Worm (Caenorhabditis elegans): ENCODE data around the gene ZK666.14.

DNA sequence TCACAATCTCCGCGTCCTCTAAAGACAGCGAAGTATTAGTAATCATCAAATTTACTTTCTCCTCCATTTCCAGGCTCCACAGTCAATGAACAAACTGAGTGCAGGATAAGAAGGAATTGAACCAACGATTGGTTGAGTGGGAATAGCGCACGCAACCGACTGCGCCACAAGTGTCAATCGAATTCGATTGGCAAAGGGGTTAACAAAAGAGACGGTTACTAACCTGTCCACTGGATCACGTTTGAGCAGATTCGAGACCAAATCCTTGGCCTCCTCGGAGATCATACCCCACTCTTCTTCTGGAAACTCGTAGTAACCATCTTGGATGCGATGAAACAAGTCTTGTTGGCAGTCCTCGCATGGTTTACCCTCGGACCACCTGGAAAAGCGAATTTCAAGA is 50.6 kb downstream of the ZK666.14 start:
- no peak for TF ChIP-seq snpc-4 (tag; optimal IDR thresholded peaks at IDR 0.05)
- TF ChIP-seq nhr-12 (tag; optimal IDR thresholded peaks at IDR 0.05) = no peak
- no peak for TF ChIP-seq lin-13 (tag; optimal IDR thresholded peaks at IDR 0.05)
- TF ChIP-seq pha-4 (tag; optimal IDR thresholded peaks at IDR 0.05) = no peak
- no peak for TF ChIP-seq elt-1 (tag; optimal IDR thresholded peaks at IDR 0.05; ENCODE audit: borderline replicate concordance, insufficient read depth)
- no peak for TF ChIP-seq nhr-237 (tag; optimal IDR thresholded peaks at IDR 0.05)
- no peak for TF ChIP-seq lsy-2 (tag; optimal IDR thresholded peaks at IDR 0.05)
- TF ChIP-seq elt-3 (tag; optimal IDR thresholded peaks at IDR 0.05) = no peak
- TF ChIP-seq sem-2 (GFP tag; optimal IDR thresholded peaks at IDR 0.05) = peak; percentile 17
- TF ChIP-seq mab-5 (tag; optimal IDR thresholded peaks at IDR 0.05) = no peak
- TF ChIP-seq unc-120 (tag; optimal IDR thresholded peaks at IDR 0.05; ENCODE audit: poor library complexity, severe bottlenecking) = no peak
- no peak for TF ChIP-seq blmp-1 (tag; optimal IDR thresholded peaks at IDR 0.05)
- TF ChIP-seq unc-39 (tag; optimal IDR thresholded peaks at IDR 0.05) = no peak
- no peak for TF ChIP-seq nhr-28 (tag; optimal IDR thresholded peaks at IDR 0.05)
